Fruit fly (Drosophila melanogaster): Measurements from ENCODE around the gene Hmgcr.

Gene Hmgcr

DNA sequence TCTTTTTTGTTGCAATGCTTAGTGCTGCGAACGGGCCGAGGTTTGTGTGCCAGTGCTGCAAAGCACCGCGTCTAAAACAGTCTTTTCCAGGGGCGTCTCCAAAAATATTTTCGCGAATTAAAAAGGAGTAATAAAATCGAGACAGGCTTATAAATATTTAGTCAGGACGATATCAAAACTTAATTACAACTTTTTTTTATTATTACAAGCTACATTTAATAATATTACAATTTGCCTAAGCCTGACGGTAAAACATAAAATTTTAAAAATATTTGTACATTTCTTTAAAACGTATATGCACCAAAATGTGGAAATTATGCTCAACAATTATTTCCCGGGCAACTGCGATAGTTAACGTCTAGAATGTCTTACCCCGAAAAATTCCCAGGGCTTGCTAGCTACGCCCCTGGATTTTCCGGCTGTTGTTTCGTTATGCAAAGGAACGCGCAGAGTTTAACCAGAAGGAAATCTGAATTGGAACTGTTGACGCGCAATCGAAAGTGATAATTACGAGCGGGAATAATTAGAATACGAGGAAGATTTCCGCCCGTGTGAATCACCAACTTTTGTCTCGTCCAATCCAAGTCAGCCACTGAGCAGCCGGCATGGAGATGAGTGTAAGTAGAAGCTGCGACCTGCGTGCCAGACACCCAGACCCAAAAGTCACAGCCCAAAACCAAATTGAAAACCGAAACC, 24.9 kb downstream of the Hmgcr start, which contains the start of the genes PTPMT1 and Hrd3 (continued):
- TF ChIP-seq Dref (GFP tag; IDR thresholded peaks at IDR 0.05) (peak; percentile 46; the same call in 1 of the 2 replicates), CG12071 (GFP tag; optimal IDR thresholded peaks at IDR 0.05) (peak; percentile 91), Med (GFP tag) (peak; percentile 99), CG3163 (GFP tag; optimal IDR thresholded peaks at IDR 0.05) (peak; percentile 86), cad (GFP tag; optimal IDR thresholded peaks at IDR 0.05) (no peak), emc (GFP tag; optimal IDR thresholded peaks at IDR 0.05) (peak; percentile 95), h (optimal IDR thresholded peaks at IDR 0.05) (no peak), hth (optimal IDR thresholded peaks at IDR 0.05) (no peak), CG4404 (GFP tag; IDR thresholded peaks at IDR 0.05) (peak; percentile 97), sisA (GFP tag; IDR thresholded peaks at IDR 0.05) (peak; percentile 97), CG2120 (GFP tag; optimal IDR thresholded peaks at IDR 0.05) (peak; percentile 99), Oli (tag; optimal IDR thresholded peaks at IDR 0.05) (peak; percentile 99), bcd (GFP tag; optimal IDR thresholded peaks at IDR 0.05) (peak; percentile 99), mirr (GFP tag; optimal IDR thresholded peaks at IDR 0.05) (peak; percentile 91), sens (GFP tag) (peak; percentile 100), insv (GFP tag; optimal IDR thresholded peaks at IDR 0.05) (peak; percentile 76 to 85), CG33213 (GFP tag; optimal IDR thresholded peaks at IDR 0.05) (peak; percentile 94), pzg (GFP tag; optimal IDR thresholded peaks at IDR 0.05) (peak; percentile 44), PHDP (tag; optimal IDR thresholded peaks at IDR 0.05) (peak; percentile 98), Bteb2 (GFP tag; optimal IDR thresholded peaks at IDR 0.05) (peak; percentile 98), klu (GFP tag; IDR thresholded peaks at IDR 0.05) (peak; percentile 96), Poxn (GFP tag; IDR thresholded peaks at IDR 0.05) (peak; percentile 88), CG8924 (tag; optimal IDR thresholded peaks at IDR 0.05) (peak; percentile 99), ara (GFP tag; IDR thresholded peaks at IDR 0.05) (peak; percentile 93), CG5953 (GFP tag; IDR thresholded peaks at IDR 0.05) (peak; percentile 82), Dad (GFP tag; optimal IDR thresholded peaks at IDR 0.05) (peak; percentile 97), lab (GFP tag; optimal IDR thresholded peaks at IDR 0.05) (peak; percentile 98), esg (GFP tag; conservative IDR thresholded peaks at IDR 0.05) (peak; percentile 96), Sry-δ (GFP tag; optimal IDR thresholded peaks at IDR 0.05) (peak; percentile 71), Nf-YA (GFP tag; IDR thresholded peaks at IDR 0.05) (peak; percentile 83), D19A (tag; optimal IDR thresholded peaks at IDR 0.05) (peak; percentile 96), E2f1 (GFP tag; IDR thresholded peaks at IDR 0.05) (peak; percentile 95), CG31365 (tag; optimal IDR thresholded peaks at IDR 0.05) (peak; percentile 78), Gsc (GFP tag; IDR thresholded peaks at IDR 0.05) (peak; percentile 90), NK7.1 (GFP tag; optimal IDR thresholded peaks at IDR 0.05) (peak; percentile 95), wor (GFP tag; IDR thresholded peaks at IDR 0.05) (peak; percentile 94), bbx (GFP tag; IDR thresholded peaks at IDR 0.05; ENCODE audit: partially characterized antibody) (peak; percentile 48; the same call in 1 of the 2 replicates), Hr51 (GFP tag; optimal IDR thresholded peaks at IDR 0.05) (peak; percentile 98 to 99), dmrt11E (tag; optimal IDR thresholded peaks at IDR 0.05) (peak; percentile 99), Elba2 (GFP tag; optimal IDR thresholded peaks at IDR 0.05) (peak; percentile 92), fru (optimal IDR thresholded peaks at IDR 0.05) (no peak), her (GFP tag; optimal IDR thresholded peaks at IDR 0.05) (peak; percentile 90), CHES-1-like (GFP tag; optimal IDR thresholded peaks at IDR 0.05) (peak; percentile 97), CG9609 (GFP tag; optimal IDR thresholded peaks at IDR 0.05) (peak; percentile 96), Lhr (GFP tag; optimal IDR thresholded peaks at IDR 0.05) (peak; percentile 96), CG4328 (GFP tag; optimal IDR thresholded peaks at IDR 0.05) (peak; percentile 99), ac (GFP tag; optimal IDR thresholded peaks at IDR 0.05) (peak; percentile 95), Trl (optimal IDR thresholded peaks at IDR 0.05) (no peak), Trl (GFP tag; optimal IDR thresholded peaks at IDR 0.05) (peak; percentile 97), fd3F (GFP tag; optimal IDR thresholded peaks at IDR 0.05) (peak; percentile 98), CG42726 (GFP tag; IDR thresholded peaks at IDR 0.05; ENCODE audit: partially characterized antibody) (no peak)
